Fruit fly (Drosophila melanogaster): Measurements from ENCODE around the gene CG7059.

CG7059 gene

dm6 chr3R:22356464-22357410, 32.8 kb upstream of the CG7059 start, which contains the start of gene Sar1 (continued):
- TF ChIP-seq PHDP (tag; optimal IDR thresholded peaks at IDR 0.05) = no peak
- TF ChIP-seq Dip2 (GFP tag; IDR thresholded peaks at IDR 0.05) = no peak
- TF ChIP-seq CG9437 (GFP tag; optimal IDR thresholded peaks at IDR 0.05) = peak; percentile 55
- TF ChIP-seq al (GFP tag; IDR thresholded peaks at IDR 0.05) = 0 out of 2 replicates have a peak, but pooled peaks have one; percentile 22
- peak; percentile 99 for TF ChIP-seq BEAF-32 (GFP tag; optimal IDR thresholded peaks at IDR 0.05)
- no peak for TF ChIP-seq Optix (GFP tag; IDR thresholded peaks at IDR 0.05)
- TF ChIP-seq toy (GFP tag; IDR thresholded peaks at IDR 0.05) = no peak
- no peak for TF ChIP-seq az2 (GFP tag; optimal IDR thresholded peaks at IDR 0.05)
- no peak for TF ChIP-seq prd (optimal IDR thresholded peaks at IDR 0.05)
- TF ChIP-seq prd (GFP tag; IDR thresholded peaks at IDR 0.05) = no peak; the same call in 2 of the 3 replicates
- TF ChIP-seq CG18764 (GFP tag; optimal IDR thresholded peaks at IDR 0.05) = no peak
- TF ChIP-seq Spps (tag; optimal IDR thresholded peaks at IDR 0.05) = peak; percentile 47
- no peak; the same call in 1 of the 2 replicates for TF ChIP-seq Adf1 (GFP tag; IDR thresholded peaks at IDR 0.05)
- TF ChIP-seq grau (tag; optimal IDR thresholded peaks at IDR 0.05) = peak; percentile 41
- TF ChIP-seq CG14710 (tag; optimal IDR thresholded peaks at IDR 0.05) = peak; percentile 84
- no peak for TF ChIP-seq CG3838 (GFP tag; optimal IDR thresholded peaks at IDR 0.05)
- TF ChIP-seq CG1832 (GFP tag; optimal IDR thresholded peaks at IDR 0.05) = peak; percentile 69
- no peak for TF ChIP-seq fd102C (GFP tag; optimal IDR thresholded peaks at IDR 0.05)
- TF ChIP-seq CG9817 (tag; optimal IDR thresholded peaks at IDR 0.05) = peak; percentile 28
- TF ChIP-seq CG6689 (GFP tag; IDR thresholded peaks at IDR 0.05) = no peak
- no peak for TF ChIP-seq CG7556 (GFP tag; optimal IDR thresholded peaks at IDR 0.05)
- no peak for TF ChIP-seq ase (GFP tag; IDR thresholded peaks at IDR 0.05)
- no peak for TF ChIP-seq pan (optimal IDR thresholded peaks at IDR 0.05)
- peak in 1 of 2 experiments; percentile 7 for TF ChIP-seq pan (GFP tag; optimal IDR thresholded peaks at IDR 0.05 in 1 of 2, IDR thresholded peaks at IDR 0.05 in 1 of 2)
- TF ChIP-seq pum (GFP tag; optimal IDR thresholded peaks at IDR 0.05) = no peak
- TF ChIP-seq cwo (GFP tag; optimal IDR thresholded peaks at IDR 0.05) = no peak
- TF ChIP-seq CG6272 (GFP tag; IDR thresholded peaks at IDR 0.05) = 0 out of 2 replicates have a peak, but pooled peaks have one; percentile 19
- TF ChIP-seq unpg (GFP tag; optimal IDR thresholded peaks at IDR 0.05) = no peak
- TF ChIP-seq CG8281 (tag; optimal IDR thresholded peaks at IDR 0.05) = no peak
- peak; percentile 78 for TF ChIP-seq CG7963 (GFP tag; IDR thresholded peaks at IDR 0.05; ENCODE audit: partially characterized antibody)
- peak; percentile 98 for TF ChIP-seq amos (GFP tag; IDR thresholded peaks at IDR 0.05; ENCODE audit: partially characterized antibody)
- TF ChIP-seq sc (optimal IDR thresholded peaks at IDR 0.05) = no peak
- no peak for TF ChIP-seq sc (GFP tag; optimal IDR thresholded peaks at IDR 0.05)
- TF ChIP-seq CG7987 (GFP tag; optimal IDR thresholded peaks at IDR 0.05) = peak; percentile 14
- TF ChIP-seq CG11695 (GFP tag; IDR thresholded peaks at IDR 0.05) = 0 out of 3 replicates have a peak, but pooled peaks have one; percentile 7
- TF ChIP-seq Gug (GFP tag; IDR thresholded peaks at IDR 0.05) = peak; percentile 42; the same call in 2 of the 4 replicates
- TF ChIP-seq Stat92E (GFP tag; optimal IDR thresholded peaks at IDR 0.05) = peak in 1 of 3 experiments; percentile 90
- peak; percentile 81 for TF ChIP-seq Sin3A (optimal IDR thresholded peaks at IDR 0.05)
- peak; percentile 11 for TF ChIP-seq Blimp-1 (GFP tag; optimal IDR thresholded peaks at IDR 0.05)
- no peak for TF ChIP-seq CG1529 (GFP tag; optimal IDR thresholded peaks at IDR 0.05)
- no peak; the same call in 1 of the 2 replicates for TF ChIP-seq HLH3B (GFP tag; IDR thresholded peaks at IDR 0.05)
- TF ChIP-seq CG12659 (GFP tag; optimal IDR thresholded peaks at IDR 0.05) = peak; percentile 80
- TF ChIP-seq Pdp1 (GFP tag; optimal IDR thresholded peaks at IDR 0.05) = peak in 1 of 2 experiments; percentile 59
- TF ChIP-seq lilli (GFP tag; optimal IDR thresholded peaks at IDR 0.05) = peak; percentile 42
- TF ChIP-seq CG2120 (GFP tag; optimal IDR thresholded peaks at IDR 0.05) = peak; percentile 50
- no peak for TF ChIP-seq Ada2b (GFP tag; IDR thresholded peaks at IDR 0.05)
- TF ChIP-seq kni (GFP tag; optimal IDR thresholded peaks at IDR 0.05) = peak; percentile 3
- no peak for TF ChIP-seq Atf-2 (GFP tag; optimal IDR thresholded peaks at IDR 0.05)
